Worm (Caenorhabditis elegans) whole organism, L4/young adult: ENCODE measurements around the gene cyl-1.

Experiments
- dao-5 ChIP-seq: sonication (generic microtip); optimal IDR thresholded peaks from 2 replicates; lab custom pipeline; 2016; ENCODE audit warnings: missing genotype, missing genetic modification characterization, moderate library complexity, missing compliant biosample characterization
- him-1 ChIP-seq: sonication (generic microtip); optimal IDR thresholded peaks from 2 replicates; lab custom pipeline; 2016; ENCODE audit warnings: missing genotype, missing genetic modification reagents, missing genetic modification characterization, missing compliant biosample characterization

DNA sequence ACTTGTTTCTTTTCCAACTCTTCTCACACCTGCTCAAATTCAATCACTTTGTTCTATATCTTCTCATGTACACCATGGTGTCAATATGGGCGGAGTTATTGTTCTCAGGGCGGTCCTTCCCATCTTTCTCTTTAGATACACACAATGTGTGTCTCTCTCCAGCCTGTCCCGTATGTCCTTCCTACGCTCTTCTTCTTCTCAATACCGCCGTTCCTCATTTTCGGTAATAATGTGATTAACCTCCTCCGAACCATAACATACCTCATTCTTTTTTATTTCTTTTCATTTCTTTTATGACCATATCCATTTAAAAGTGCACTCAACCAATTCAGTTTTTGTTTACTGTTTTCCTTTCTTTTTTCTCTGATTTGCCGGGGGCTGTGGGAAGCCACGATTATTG lies 37.9 kb downstream of the cyl-1 start:
- no peak for TF ChIP-seq him-1 (tag; lab: Kevin White, UChicago)
- TF ChIP-seq dao-5: no peak
